Worm (Caenorhabditis elegans): ENCODE results near the gene K11D12.6.

K11D12.6 gene

DNA sequence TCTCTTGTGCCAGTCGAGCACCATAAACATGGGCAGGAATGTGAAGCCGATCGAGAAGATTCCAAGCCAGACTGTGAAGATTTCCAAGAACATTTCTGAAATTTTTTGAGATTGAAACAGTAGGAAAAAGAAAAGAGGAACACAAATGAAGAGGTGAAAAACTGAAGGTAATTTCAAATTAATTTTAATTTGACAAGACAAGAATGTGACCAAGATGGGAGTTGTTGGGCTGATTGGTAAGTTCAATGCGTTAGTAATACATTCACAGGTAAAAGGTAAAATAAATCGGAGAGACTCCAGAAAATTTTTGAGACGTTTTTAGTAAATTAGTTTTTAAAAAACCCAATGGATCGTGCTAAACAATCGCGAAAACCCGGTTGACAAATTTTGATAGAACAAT, 4.2 kb downstream of the K11D12.6 start, which contains the start of gene swt-7:
swt-7 (minus strand) TSS at position 101 of the 400 bp plus-strand sequence.
- no peak for TF ChIP-seq ceh-9 (tag; optimal IDR thresholded peaks at IDR 0.05)
- TF ChIP-seq egl-27 (tag; optimal IDR thresholded peaks at IDR 0.05): no peak
- no peak for TF ChIP-seq mml-1 (tag; optimal IDR thresholded peaks at IDR 0.05)
- TF ChIP-seq ceh-28 (tag; optimal IDR thresholded peaks at IDR 0.05): no peak
- no peak for TF ChIP-seq egl-5 (tag; optimal IDR thresholded peaks at IDR 0.05)
- no peak for TF ChIP-seq sea-2 (GFP tag; optimal IDR thresholded peaks at IDR 0.05)
- no peak for TF ChIP-seq unc-62 (GFP tag; optimal IDR thresholded peaks at IDR 0.05)
- TF ChIP-seq daf-12 (tag; optimal IDR thresholded peaks at IDR 0.05): no peak
- no peak for TF ChIP-seq nhr-237 (tag; optimal IDR thresholded peaks at IDR 0.05)
- TF ChIP-seq elt-2 (tag; optimal IDR thresholded peaks at IDR 0.05): no peak
- no peak for TF ChIP-seq fkh-2 (tag; optimal IDR thresholded peaks at IDR 0.05)
- no peak for TF ChIP-seq nhr-23 (tag; optimal IDR thresholded peaks at IDR 0.05)
- TF ChIP-seq skn-1 (tag; optimal IDR thresholded peaks at IDR 0.05): no peak
- TF ChIP-seq ceh-82 (tag; optimal IDR thresholded peaks at IDR 0.05): no peak
- no peak for TF ChIP-seq jun-1 (tag; optimal IDR thresholded peaks at IDR 0.05)
- TF ChIP-seq tbx-2 (tag; optimal IDR thresholded peaks at IDR 0.05): no peak
- TF ChIP-seq ama-1 (optimal IDR thresholded peaks at IDR 0.05): no peak
- no peak for TF ChIP-seq ZK546.5 (tag; optimal IDR thresholded peaks at IDR 0.05)
- no peak for TF ChIP-seq nhr-11 (tag; optimal IDR thresholded peaks at IDR 0.05)

DNA sequence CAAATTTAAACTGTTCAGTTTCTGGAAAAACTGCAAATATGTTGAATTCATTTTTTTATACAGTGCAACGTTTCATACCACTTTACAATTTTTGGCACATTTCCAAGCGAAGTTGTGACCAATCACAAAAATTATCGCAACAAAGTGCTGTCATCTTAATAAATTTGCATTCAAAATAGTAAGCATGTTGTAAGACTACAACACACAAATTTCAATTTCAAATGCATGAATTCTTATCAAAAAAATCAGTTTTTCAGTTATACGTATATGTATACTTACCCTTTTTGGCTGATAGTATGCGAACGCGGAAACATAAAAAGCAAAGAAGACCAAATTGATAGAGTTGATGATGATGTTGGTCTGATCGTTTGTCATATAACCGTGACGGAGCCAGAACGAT, 4.7 kb downstream of the K11D12.6 start:
- TF ChIP-seq nhr-237 (tag; optimal IDR thresholded peaks at IDR 0.05) (no peak), nhr-25 (tag; optimal IDR thresholded peaks at IDR 0.05) (no peak), pqm-1 (tag; optimal IDR thresholded peaks at IDR 0.05) (peak; percentile 86), skn-1 (tag; optimal IDR thresholded peaks at IDR 0.05) (peak; percentile 38), eor-1 (tag; optimal IDR thresholded peaks at IDR 0.05) (no peak), lsy-12 (tag; optimal IDR thresholded peaks at IDR 0.05) (no peak), tbx-2 (tag; optimal IDR thresholded peaks at IDR 0.05) (no peak), nhr-43 (tag; optimal IDR thresholded peaks at IDR 0.05; ENCODE audit: poor library complexity, severe bottlenecking) (no peak), ZK546.5 (tag; optimal IDR thresholded peaks at IDR 0.05) (no peak), daf-12 (tag; optimal IDR thresholded peaks at IDR 0.05) (no peak), zag-1 (tag; optimal IDR thresholded peaks at IDR 0.05) (no peak), nhr-23 (tag; optimal IDR thresholded peaks at IDR 0.05) (no peak), egl-5 (tag; optimal IDR thresholded peaks at IDR 0.05) (no peak), pha-4 (tag; optimal IDR thresholded peaks at IDR 0.05) (peak; percentile 28), fkh-10 (GFP tag; optimal IDR thresholded peaks at IDR 0.05) (no peak), jun-1 (tag; optimal IDR thresholded peaks at IDR 0.05) (peak; percentile 3), ceh-9 (tag; optimal IDR thresholded peaks at IDR 0.05) (no peak), egl-27 (tag; optimal IDR thresholded peaks at IDR 0.05) (no peak), aly-2 (tag; optimal IDR thresholded peaks at IDR 0.05) (no peak), elt-2 (tag; optimal IDR thresholded peaks at IDR 0.05) (peak; percentile 88), nhr-77 (tag; optimal IDR thresholded peaks at IDR 0.05) (no peak), snpc-4 (tag; optimal IDR thresholded peaks at IDR 0.05) (no peak)

DNA sequence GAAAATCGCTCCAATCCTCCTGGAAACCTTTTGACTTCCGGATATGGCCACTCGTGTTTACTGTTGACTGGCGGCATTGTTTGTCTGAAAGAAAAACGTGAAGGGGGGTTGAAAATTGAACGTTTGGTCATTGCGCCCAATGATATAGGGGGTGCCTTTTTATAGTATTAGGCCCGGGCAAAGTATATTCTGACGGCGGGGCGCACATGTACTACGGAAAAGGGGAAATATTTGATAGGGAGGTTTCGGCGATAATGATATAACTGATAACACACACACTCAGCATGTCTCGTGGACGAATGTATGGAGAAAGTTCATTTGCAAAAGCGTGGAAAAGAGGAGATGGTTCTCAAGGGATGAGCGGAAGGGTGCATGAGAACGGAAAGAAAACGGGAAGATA, 7.3 kb downstream of the K11D12.6 start, which contains the start of gene cpt-4:
cpt-4 (minus strand) TSS at position 84 of the 400 bp plus-strand sequence.
- TF ChIP-seq fkh-10 (GFP tag; optimal IDR thresholded peaks at IDR 0.05) (no peak), unc-39 (tag; optimal IDR thresholded peaks at IDR 0.05) (no peak), elt-2 (tag; optimal IDR thresholded peaks at IDR 0.05) (peak; percentile 95), egl-27 (tag; optimal IDR thresholded peaks at IDR 0.05) (no peak), mdl-1 (tag; optimal IDR thresholded peaks at IDR 0.05) (peak; percentile 5), pqm-1 (tag; optimal IDR thresholded peaks at IDR 0.05) (peak; percentile 83), snpc-4 (tag; optimal IDR thresholded peaks at IDR 0.05) (no peak)

- TF ChIP-seq tbx-2 (tag; optimal IDR thresholded peaks at IDR 0.05) (no peak), nhr-25 (tag; optimal IDR thresholded peaks at IDR 0.05) (no peak), ztf-4 (tag; optimal IDR thresholded peaks at IDR 0.05) (no peak), nhr-11 (tag; optimal IDR thresholded peaks at IDR 0.05) (no peak), pqm-1 (tag; optimal IDR thresholded peaks at IDR 0.05) (peak; percentile 58), egl-27 (tag; optimal IDR thresholded peaks at IDR 0.05) (no peak), unc-39 (tag; optimal IDR thresholded peaks at IDR 0.05) (no peak), fkh-2 (tag; optimal IDR thresholded peaks at IDR 0.05) (no peak), egl-5 (tag; optimal IDR thresholded peaks at IDR 0.05) (no peak), elt-2 (tag; optimal IDR thresholded peaks at IDR 0.05) (peak; percentile 90), ceh-16 (tag; optimal IDR thresholded peaks at IDR 0.05) (no peak), ama-1 (optimal IDR thresholded peaks at IDR 0.05) (no peak), nfya-1 (tag; optimal IDR thresholded peaks at IDR 0.05; ENCODE audit: insufficient read depth) (no peak), mdl-1 (tag; optimal IDR thresholded peaks at IDR 0.05) (no peak), eor-1 (tag; optimal IDR thresholded peaks at IDR 0.05) (no peak), nhr-43 (tag; optimal IDR thresholded peaks at IDR 0.05; ENCODE audit: poor library complexity, severe bottlenecking) (peak; percentile 13), daf-12 (tag; optimal IDR thresholded peaks at IDR 0.05) (no peak), nhr-28 (tag; optimal IDR thresholded peaks at IDR 0.05) (no peak)
Measured at ce11 chrV:5026438-5026837, 8.5 kb downstream of the K11D12.6 start.

Measured in whole organism, L3 larva.